Worm (Caenorhabditis elegans) whole organism, late embryonic: ENCODE measurements around the gene F09E5.11.

Experiments used
- C38D4.7 ChIP-seq: fragments of 200-800 bp; sonication (Bioruptor generic); optimal IDR thresholded peaks from 2 replicates; lab custom pipeline; 2018; ENCODE audit warnings: mild to moderate bottlenecking, missing genetic modification characterization, moderate library complexity, missing compliant biosample characterization
- K09A11.1 ChIP-seq: sonication (generic microtip); optimal IDR thresholded peaks from 2 replicates; lab custom pipeline; 2017; ENCODE audit warnings: antibody characterized with exemption, mild to moderate bottlenecking, missing genetic modification characterization, missing compliant biosample characterization; ENCODE audit not compliant: insufficient read depth
- T23F11.4 ChIP-seq: fragments of 200-800 bp; sonication (Bioruptor generic); optimal IDR thresholded peaks from 2 replicates; lab custom pipeline; 2018; ENCODE audit warnings: mild to moderate bottlenecking, missing genetic modification characterization, missing compliant biosample characterization
- Y22D7AL.16 ChIP-seq: sonication (generic microtip); optimal IDR thresholded peaks from 2 replicates; lab custom pipeline; 2016; ENCODE audit warnings: missing genetic modification characterization, missing compliant biosample characterization
- ceh-18 ChIP-seq: sonication (generic microtip); optimal IDR thresholded peaks from 2 replicates; lab custom pipeline; 2016; ENCODE audit warnings: missing genetic modification characterization, missing compliant biosample characterization
- ceh-2 ChIP-seq: sonication (generic microtip); optimal IDR thresholded peaks from 2 replicates; lab custom pipeline; 2016; ENCODE audit warnings: missing genotype, missing genetic modification characterization, missing compliant biosample characterization
- ceh-22 ChIP-seq: sonication (generic microtip); optimal IDR thresholded peaks from 2 replicates; lab custom pipeline; 2017; ENCODE audit warnings: missing biosample characterization, missing genetic modification characterization
- ceh-31 ChIP-seq: sonication (generic microtip); optimal IDR thresholded peaks from 2 replicates; lab custom pipeline; 2016; ENCODE audit warnings: missing genetic modification characterization, missing compliant biosample characterization
- ceh-45 ChIP-seq: fragments of 200-800 bp; sonication (Bioruptor generic); IDR thresholded peaks from 2 replicates; pipeline ENCODE4 v1.3.6; 2022; ENCODE audit warnings: missing genetic modification reagents, missing genetic modification characterization, missing compliant biosample characterization
- ceh-48 ChIP-seq: sonication (generic microtip); optimal IDR thresholded peaks from 2 replicates; lab custom pipeline; 2016; ENCODE audit warnings: missing genetic modification characterization, inconsistent platforms, missing compliant biosample characterization
- ceh-6 ChIP-seq: fragments of 200-800 bp; sonication (Bioruptor generic); optimal IDR thresholded peaks from 2 replicates; lab custom pipeline; 2018; ENCODE audit warnings: mild to moderate bottlenecking, missing genetic modification characterization, missing compliant biosample characterization
- ceh-9 ChIP-seq: sonication (generic microtip); optimal IDR thresholded peaks from 2 replicates; lab custom pipeline; 2016; ENCODE audit warnings: mild to moderate bottlenecking, missing genetic modification characterization, inconsistent platforms, missing compliant biosample characterization
- elt-2 ChIP-seq: sonication (generic microtip); optimal IDR thresholded peaks from 2 replicates; lab custom pipeline; 2016; ENCODE audit warnings: missing genetic modification reagents, missing genetic modification characterization, missing compliant biosample characterization
- elt-4 ChIP-seq: sonication (generic microtip); optimal IDR thresholded peaks from 2 replicates; lab custom pipeline; 2016; ENCODE audit warnings: missing genetic modification characterization, missing compliant biosample characterization
- ets-4 ChIP-seq: sonication (generic microtip); optimal IDR thresholded peaks from 2 replicates; lab custom pipeline; 2016; ENCODE audit warnings: missing genetic modification characterization, missing compliant biosample characterization
- gmeb-2 ChIP-seq: sonication (generic microtip); optimal IDR thresholded peaks from 2 replicates; lab custom pipeline; 2016; ENCODE audit warnings: missing genetic modification characterization, inconsistent platforms, missing compliant biosample characterization
- lim-6 ChIP-seq: sonication (generic microtip); optimal IDR thresholded peaks from 2 replicates; lab custom pipeline; 2016; ENCODE audit warnings: missing genetic modification characterization, missing compliant biosample characterization
- nfya-1 ChIP-seq: sonication (generic microtip); optimal IDR thresholded peaks from 2 replicates; lab custom pipeline; 2017; ENCODE audit warnings: missing genetic modification characterization, mild to moderate bottlenecking, missing compliant biosample characterization, antibody characterized with exemption, moderate library complexity
- odd-2 ChIP-seq: sonication (generic microtip); optimal IDR thresholded peaks from 2 replicates; lab custom pipeline; 2017; ENCODE audit warnings: antibody characterized with exemption, mild to moderate bottlenecking, missing genetic modification characterization, missing compliant biosample characterization
- pax-1 ChIP-seq: fragments of 150-350 bp; optimal IDR thresholded peaks from 2 replicates; lab custom pipeline; 2014; ENCODE audit warnings: missing biosample characterization, missing genetic modification characterization
- pha-2 ChIP-seq: sonication (generic microtip); optimal IDR thresholded peaks from 2 replicates; lab custom pipeline; 2017; ENCODE audit warnings: mild to moderate bottlenecking, missing genetic modification characterization, missing compliant biosample characterization
- pha-4 ChIP-seq: fragments of 150-350 bp; optimal IDR thresholded peaks from 2 replicates; lab custom pipeline; 2018; ENCODE audit warnings: missing biosample characterization, missing genetic modification reagents, missing genetic modification characterization
- pros-1 ChIP-seq: fragments of 150-350 bp; optimal IDR thresholded peaks from 2 replicates; lab custom pipeline; 2014; ENCODE audit warnings: missing biosample characterization, missing genetic modification reagents, missing genetic modification characterization
- ref-2 ChIP-seq: sonication (generic microtip); optimal IDR thresholded peaks from 2 replicates; lab custom pipeline; 2016; ENCODE audit warnings: missing genetic modification characterization, missing compliant biosample characterization
- sox-2 ChIP-seq: fragments of 200-800 bp; sonication (Bioruptor generic); IDR thresholded peaks from 2 replicates; pipeline ENCODE4 v1.3.6; 2022; ENCODE audit warnings: missing genetic modification reagents, missing genetic modification characterization, missing compliant biosample characterization
- sox-4 ChIP-seq: sonication (generic microtip); optimal IDR thresholded peaks from 2 replicates; lab custom pipeline; 2017; ENCODE audit warnings: mild to moderate bottlenecking, missing genetic modification characterization, inconsistent platforms, missing compliant biosample characterization
- syd-9 ChIP-seq: sonication (generic microtip); optimal IDR thresholded peaks from 2 replicates; lab custom pipeline; 2016; ENCODE audit warnings: mild to moderate bottlenecking, missing genetic modification characterization, moderate library complexity, missing compliant biosample characterization
- tbx-2 ChIP-seq: sonication (generic microtip); optimal IDR thresholded peaks from 2 replicates; lab custom pipeline; 2016; ENCODE audit warnings: missing genetic modification characterization, missing compliant biosample characterization
- unc-42 ChIP-seq: sonication (generic microtip); optimal IDR thresholded peaks from 2 replicates; lab custom pipeline; 2016; ENCODE audit warnings: missing genotype, missing genetic modification characterization, missing compliant biosample characterization
- unc-55 ChIP-seq: sonication (generic microtip); optimal IDR thresholded peaks from 2 replicates; lab custom pipeline; 2017; ENCODE audit warnings: missing biosample characterization, missing genetic modification reagents, missing genetic modification characterization
- unc-86 ChIP-seq: sonication (generic microtip); optimal IDR thresholded peaks from 2 replicates; lab custom pipeline; 2016; ENCODE audit warnings: missing genetic modification characterization, missing compliant biosample characterization

Gene F09E5.11

ce11 chrII:5355384-5355783 is 2.6 kb downstream of the F09E5.11 start, which contains the start of gene srg-69:
Gene srg-69 (plus strand): TSS chrII:5355684.
- TF ChIP-seq pha-2 (tag; lab: Kevin White, UChicago) (no peak), ets-4 (no peak), ceh-45 (GFP tag; lab: Robert Waterston, UW) (no peak)

ce11 chrII:5353642-5354041 is 4.3 kb downstream of the F09E5.11 start:
- TF ChIP-seq elt-2: peak; percentile 9
- TF ChIP-seq pax-1 (tag; lab: Kevin White, UChicago): no peak

DNA sequence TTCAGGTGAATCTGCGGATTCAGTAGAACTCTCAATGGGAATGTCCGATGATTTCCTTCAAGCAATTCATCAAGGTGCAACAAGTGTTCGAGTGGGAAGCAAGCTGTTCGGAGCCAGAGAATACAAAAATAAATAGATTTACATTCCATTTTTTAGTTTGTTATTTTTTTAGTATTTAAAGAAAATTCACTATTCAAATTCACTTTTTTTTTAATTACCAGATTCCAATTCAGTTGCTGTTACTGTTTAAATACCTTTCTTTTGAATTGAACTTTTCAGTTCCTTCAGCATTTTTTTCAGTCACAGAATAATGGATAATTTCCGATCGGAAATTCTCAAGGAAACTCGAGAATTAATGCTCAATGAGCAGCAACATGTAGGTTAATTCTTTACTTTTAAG is 6.2 kb downstream of the F09E5.11 start, which contains the start of gene F09E5.7:
Gene F09E5.7 (plus strand): TSS at position 301 of the 400 bp plus-strand sequence.
- TF ChIP-seq sox-4 (no peak), ceh-48 (tag; lab: Kevin White, UChicago) (no peak), C38D4.7 (no peak), elt-4 (no peak), ceh-31 (tag; lab: Kevin White, UChicago) (no peak), lim-6 (no peak), T23F11.4 (GFP tag; lab: Kevin White, UChicago) (no peak), pha-4 (tag; lab: Kevin White, UChicago) (no peak), syd-9 (tag; lab: Kevin White, UChicago) (no peak), gmeb-2 (no peak), ceh-22 (tag; lab: Kevin White, UChicago) (no peak), ceh-18 (no peak), ceh-9 (tag; lab: Kevin White, UChicago) (no peak), odd-2 (no peak), K09A11.1 (tag; lab: Kevin White, UChicago) (no peak), unc-42 (tag; lab: Kevin White, UChicago) (no peak), unc-55 (GFP tag; lab: Kevin White, UChicago) (no peak), ceh-6 (no peak)

- peak; percentile 41; the same call in 1 of the 2 replicates for TF ChIP-seq ceh-45 (GFP tag; lab: Robert Waterston, UW)
- TF ChIP-seq, all 69 proteins: peak for 1; not testable (repeated sequence) for 68
These were observed 7.6 kb downstream of the F09E5.11 start, which contains the start of gene F09E5.8 for ce11 chrII:5350357-5350756. Gene F09E5.8 (plus strand): TSS chrII:5350669.

ce11 chrII:5346350-5346749 is 11.6 kb downstream of the F09E5.11 start:
- TF ChIP-seq unc-42 (tag; lab: Kevin White, UChicago) (peak; percentile 55), ceh-2 (tag; lab: Kevin White, UChicago) (peak; percentile 22), ceh-45 (GFP tag; lab: Robert Waterston, UW) (peak; percentile 66), unc-86 (tag; lab: Kevin White, UChicago) (peak; percentile 6), sox-2 (GFP tag; lab: Robert Waterston, UW) (peak; percentile 42; the same call in 1 of the 2 replicates), ceh-31 (tag; lab: Kevin White, UChicago) (peak; percentile 56), elt-2 (peak; percentile 23)

ce11 chrII:5344775-5345174 is 13.2 kb downstream of the F09E5.11 start, which contains the start of gene F09E5.14:
Gene F09E5.14 (minus strand): TSS chrII:5344875.
- no peak for TF ChIP-seq Y22D7AL.16 (tag; lab: Kevin White, UChicago)
- TF ChIP-seq nfya-1 (tag; lab: Kevin White, UChicago): no peak
- no peak for TF ChIP-seq pros-1
- TF ChIP-seq ref-2: no peak
- no peak for TF ChIP-seq tbx-2 (tag; lab: Kevin White, UChicago)
